Fruit fly (Drosophila melanogaster): ENCODE measurements around the gene Usp12-46.

Gene Usp12-46

DNA sequence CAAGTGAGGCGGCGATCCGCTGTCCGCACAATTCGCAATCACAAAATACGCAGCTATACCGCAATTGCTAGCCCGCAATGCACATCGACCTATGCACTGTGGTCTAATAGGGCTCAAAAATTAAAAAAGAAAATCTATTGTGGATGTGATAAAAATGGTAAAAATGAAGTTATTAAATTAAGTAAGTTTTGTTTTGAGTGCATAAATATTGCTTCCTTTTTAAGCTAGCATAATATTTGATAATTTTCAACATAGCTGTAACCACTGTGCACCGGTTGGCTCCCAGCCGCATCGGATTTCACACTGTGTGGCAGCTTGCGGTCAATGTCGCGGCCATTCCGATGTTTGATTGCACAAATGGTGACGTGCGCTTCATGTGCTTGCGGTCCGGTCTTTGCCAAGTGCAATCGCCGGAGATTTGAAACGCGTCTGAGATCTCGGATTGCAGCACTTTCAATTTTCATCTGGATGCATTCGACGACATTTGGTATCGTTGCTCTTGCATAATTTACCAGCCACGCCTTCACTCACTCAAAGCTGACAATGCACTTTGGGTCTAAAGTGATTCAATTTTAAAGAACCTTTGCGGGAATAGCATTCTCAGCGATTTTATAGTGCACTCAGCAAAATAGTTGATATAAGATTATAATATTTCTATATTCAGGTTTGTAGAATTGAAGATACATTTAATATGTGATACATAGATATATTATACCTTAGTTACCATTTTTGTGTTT lies 65.9 kb downstream of the Usp12-46 start (continued):
- TF ChIP-seq hkb (optimal IDR thresholded peaks at IDR 0.05) = no peak
- no peak for TF ChIP-seq hkb (GFP tag; IDR thresholded peaks at IDR 0.05)
- TF ChIP-seq CG13123 (GFP tag; optimal IDR thresholded peaks at IDR 0.05) = no peak
- no peak for TF ChIP-seq Hr51 (GFP tag; optimal IDR thresholded peaks at IDR 0.05)
- no peak for TF ChIP-seq dati (GFP tag; IDR thresholded peaks at IDR 0.05)
- TF ChIP-seq Dbx (GFP tag; IDR thresholded peaks at IDR 0.05) = no peak
- TF ChIP-seq ERR (GFP tag; optimal IDR thresholded peaks at IDR 0.05) = no peak
- TF ChIP-seq CG6689 (GFP tag; IDR thresholded peaks at IDR 0.05) = peak; percentile 54
- TF ChIP-seq Oli (tag; optimal IDR thresholded peaks at IDR 0.05) = no peak
- TF ChIP-seq CG2116 (GFP tag; optimal IDR thresholded peaks at IDR 0.05) = no peak
- TF ChIP-seq Max (GFP tag; optimal IDR thresholded peaks at IDR 0.05) = no peak
- no peak for TF ChIP-seq odd (GFP tag; optimal IDR thresholded peaks at IDR 0.05)
- TF ChIP-seq slp2 (GFP tag; optimal IDR thresholded peaks at IDR 0.05) = no peak
- no peak for TF ChIP-seq CG12299 (tag; optimal IDR thresholded peaks at IDR 0.05)
- TF ChIP-seq CG3838 (GFP tag; optimal IDR thresholded peaks at IDR 0.05) = no peak
- TF ChIP-seq CG4730 (GFP tag; IDR thresholded peaks at IDR 0.05) = no peak
- TF ChIP-seq Mes4 (GFP tag; optimal IDR thresholded peaks at IDR 0.05) = no peak
- no peak for TF ChIP-seq stwl (tag; optimal IDR thresholded peaks at IDR 0.05)
- TF ChIP-seq Hsf (GFP tag; optimal IDR thresholded peaks at IDR 0.05) = no peak
- TF ChIP-seq CG4360 (GFP tag; IDR thresholded peaks at IDR 0.05) = no peak
- TF ChIP-seq dpn (GFP tag; optimal IDR thresholded peaks at IDR 0.05) = no peak
- peak; percentile 56 for TF ChIP-seq CG1603 (tag; optimal IDR thresholded peaks at IDR 0.05)
- TF ChIP-seq CG10565 (GFP tag; optimal IDR thresholded peaks at IDR 0.05) = no peak
- no peak for TF ChIP-seq CG3995 (GFP tag; optimal IDR thresholded peaks at IDR 0.05)
- TF ChIP-seq D (optimal IDR thresholded peaks at IDR 0.05) = no peak
- no peak for TF ChIP-seq D (GFP tag; optimal IDR thresholded peaks at IDR 0.05)
- TF ChIP-seq CG4707 (GFP tag; optimal IDR thresholded peaks at IDR 0.05) = no peak
- TF ChIP-seq BtbVII (GFP tag; optimal IDR thresholded peaks at IDR 0.05) = no peak
- TF ChIP-seq CG11398 (GFP tag; optimal IDR thresholded peaks at IDR 0.05) = no peak
- TF ChIP-seq Nf-YC (tag; optimal IDR thresholded peaks at IDR 0.05) = no peak
- no peak for TF ChIP-seq CHES-1-like (GFP tag; optimal IDR thresholded peaks at IDR 0.05)
- TF ChIP-seq fd102C (GFP tag; optimal IDR thresholded peaks at IDR 0.05) = no peak
- TF ChIP-seq Eip74EF (GFP tag; optimal IDR thresholded peaks at IDR 0.05) = no peak
- TF ChIP-seq nerfin-1 (tag; optimal IDR thresholded peaks at IDR 0.05) = no peak
- no peak for TF ChIP-seq Dll (GFP tag; IDR thresholded peaks at IDR 0.05; ENCODE audit: partially characterized antibody)
- TF ChIP-seq sim (GFP tag; IDR thresholded peaks at IDR 0.05) = no peak
- TF ChIP-seq CG4404 (GFP tag; IDR thresholded peaks at IDR 0.05) = peak; percentile 65
- TF ChIP-seq tup (GFP tag; optimal IDR thresholded peaks at IDR 0.05) = no peak
- TF ChIP-seq CG14441 (GFP tag; IDR thresholded peaks at IDR 0.05) = no peak
- TF ChIP-seq crc (GFP tag; optimal IDR thresholded peaks at IDR 0.05) = no peak
- no peak for TF ChIP-seq hbn (GFP tag; IDR thresholded peaks at IDR 0.05; ENCODE audit: partially characterized antibody)
- no peak for TF ChIP-seq psq (GFP tag; optimal IDR thresholded peaks at IDR 0.05)
- no peak for TF ChIP-seq Nf-YB (GFP tag; optimal IDR thresholded peaks at IDR 0.05)
- no peak for TF ChIP-seq CG10431 (GFP tag; optimal IDR thresholded peaks at IDR 0.05)
- TF ChIP-seq CG10267 (tag; optimal IDR thresholded peaks at IDR 0.05) = no peak
- TF ChIP-seq Atf3 (GFP tag; optimal IDR thresholded peaks at IDR 0.05) = no peak
- no peak for TF ChIP-seq usp (GFP tag; optimal IDR thresholded peaks at IDR 0.05)
- no peak for TF ChIP-seq al (GFP tag; IDR thresholded peaks at IDR 0.05)
- TF ChIP-seq CG30403 (GFP tag; optimal IDR thresholded peaks at IDR 0.05) = no peak
- no peak for TF ChIP-seq CG11723 (GFP tag; optimal IDR thresholded peaks at IDR 0.05)
- TF ChIP-seq CG2129 (GFP tag; IDR thresholded peaks at IDR 0.05; ENCODE audit: partially characterized antibody) = no peak

Measured in whole organism, embryonic.